Fruit fly (Drosophila melanogaster) whole organism, embryonic: ENCODE results near the gene CheB38b.

Experiments
- Aef1 ChIP-seq: fragments of 200-800 bp; sonication (Bioruptor generic); IDR thresholded peaks from 3 replicates; pipeline ENCODE4 v1.3.6; 2022; ENCODE audit warnings: missing biosample characterization, missing genetic modification characterization
- Atf6 ChIP-seq: fragments of 200-800 bp; sonication (Bioruptor generic); IDR thresholded peaks from 2 replicates; pipeline ENCODE4 v1.3.6; 2022; ENCODE audit warnings: missing biosample characterization, missing genetic modification characterization
- Bdp1 ChIP-seq: fragments of 200-800 bp; sonication (Bioruptor generic); optimal IDR thresholded peaks from 3 replicates; lab custom pipeline; 2016; ENCODE audit warnings: missing biosample characterization, missing genetic modification characterization
- CG10209 ChIP-seq: fragments of 200-800 bp; sonication (Bioruptor generic); optimal IDR thresholded peaks from 3 replicates; lab custom pipeline; 2017; ENCODE audit warnings: missing biosample characterization, mild to moderate bottlenecking, missing genetic modification characterization, missing genetic modification reagents
- CG10543 ChIP-seq: fragments of 200-800 bp; sonication (Bioruptor generic); optimal IDR thresholded peaks from 3 replicates; lab custom pipeline; 2017; ENCODE audit warnings: missing biosample characterization, mild to moderate bottlenecking, missing genetic modification characterization, moderate library complexity
- CG14710 ChIP-seq: fragments of 200-800 bp; sonication (Bioruptor generic); optimal IDR thresholded peaks from 3 replicates; lab custom pipeline; 2019; ENCODE audit warnings: missing biosample characterization, mild to moderate bottlenecking, missing genetic modification characterization, moderate library complexity
- CG1529 ChIP-seq: fragments of 200-800 bp; sonication (Bioruptor generic); optimal IDR thresholded peaks from 3 replicates; lab custom pipeline; 2018; ENCODE audit warnings: missing biosample characterization, missing genetic modification characterization
- CG16815 ChIP-seq: fragments of 200-800 bp; sonication (Bioruptor generic); optimal IDR thresholded peaks from 3 replicates; lab custom pipeline; 2017; ENCODE audit warnings: missing biosample characterization, mild to moderate bottlenecking, missing genetic modification characterization
- CG17328 ChIP-seq: fragments of 200-800 bp; sonication (Bioruptor generic); IDR thresholded peaks from 2 replicates; pipeline ENCODE4 v1.3.6; 2022; ENCODE audit warnings: missing biosample characterization, missing genetic modification characterization
- CG17802 ChIP-seq: fragments of 200-800 bp; sonication (Bioruptor generic); optimal IDR thresholded peaks from 2 replicates; lab custom pipeline; 2018; ENCODE audit warnings: missing biosample characterization, mild to moderate bottlenecking, missing genetic modification characterization, moderate library complexity
- CG31365 ChIP-seq: fragments of 200-800 bp; sonication (Bioruptor generic); optimal IDR thresholded peaks from 2 replicates; lab custom pipeline; 2018; ENCODE audit warnings: missing biosample characterization, mild to moderate bottlenecking, missing genetic modification characterization
- CG31441 ChIP-seq: fragments of 200-800 bp; sonication (Bioruptor generic); IDR thresholded peaks from 2 replicates; pipeline ENCODE4 v1.3.6; 2022; ENCODE audit warnings: missing biosample characterization, missing genetic modification characterization
- CG6854 ChIP-seq: fragments of 200-800 bp; sonication (Bioruptor generic); optimal IDR thresholded peaks from 3 replicates; lab custom pipeline; 2017; ENCODE audit warnings: missing biosample characterization, mild to moderate bottlenecking, missing genetic modification characterization
- CG8388 ChIP-seq: fragments of 200-800 bp; sonication (Bioruptor generic); optimal IDR thresholded peaks from 2 replicates; lab custom pipeline; 2019; ENCODE audit warnings: missing biosample characterization, mild to moderate bottlenecking, missing genetic modification characterization, moderate library complexity
- D ChIP-seq, 2 experiments: fragments of 200-800 bp in 1 of 2; fragments of >200 bp in 1 of 2; sonication (Bioruptor generic) in 1 of 2; optimal IDR thresholded peaks; 2 replicates in 1 of 2; 3 replicates in 1 of 2; lab custom pipeline; 2017; ENCODE audit warnings: mild to moderate bottlenecking in 1 of 2, missing biosample characterization in 1 of 2, missing genetic modification characterization in 1 of 2, missing genetic modification reagents in 1 of 2
- Dek ChIP-seq: fragments of 200-800 bp; sonication (Bioruptor generic); optimal IDR thresholded peaks from 3 replicates; lab custom pipeline; 2019; ENCODE audit warnings: missing biosample characterization, mild to moderate bottlenecking, missing genetic modification characterization, moderate library complexity
- Dfd ChIP-seq, 2 experiments: fragments of >200 bp; optimal IDR thresholded peaks; 2 replicates each; lab custom pipeline; 2017; ENCODE audit warnings: missing biosample characterization in 2 of 2, missing genetic modification characterization in 2 of 2
- Dp ChIP-seq: fragments of 200-800 bp; sonication (Bioruptor generic); optimal IDR thresholded peaks from 2 replicates; lab custom pipeline; 2018; ENCODE audit warnings: missing biosample characterization, mild to moderate bottlenecking, missing genetic modification characterization, moderate library complexity
- HLH4C ChIP-seq: fragments of 200-800 bp; sonication (Bioruptor generic); IDR thresholded peaks from 3 replicates; pipeline ENCODE4 v1.3.6; 2022; ENCODE audit warnings: missing biosample characterization, missing genetic modification characterization; ENCODE audit not compliant: partially characterized antibody
- Hmx ChIP-seq: fragments of 200-800 bp; sonication (Bioruptor generic); optimal IDR thresholded peaks from 2 replicates; lab custom pipeline; 2016; ENCODE audit warnings: missing biosample characterization, missing genetic modification characterization
- MBD-R2 ChIP-seq: fragments of 200-800 bp; sonication (Bioruptor generic); IDR thresholded peaks from 2 replicates; pipeline ENCODE4 v1.3.6; 2022; ENCODE audit warnings: missing biosample characterization, missing genetic modification characterization
- MESR4 ChIP-seq: fragments of 200-800 bp; sonication (Bioruptor generic); optimal IDR thresholded peaks from 2 replicates; lab custom pipeline; 2018; ENCODE audit warnings: missing biosample characterization, mild to moderate bottlenecking, missing genetic modification characterization, moderate library complexity
- NK7.1 ChIP-seq: fragments of 200-800 bp; sonication (Bioruptor generic); optimal IDR thresholded peaks from 3 replicates; lab custom pipeline; 2016; ENCODE audit warnings: missing biosample characterization, missing genetic modification characterization
- PHDP ChIP-seq: fragments of 200-800 bp; sonication (Bioruptor generic); optimal IDR thresholded peaks from 3 replicates; lab custom pipeline; 2018; ENCODE audit warnings: missing biosample characterization, mild to moderate bottlenecking, missing genetic modification characterization, moderate library complexity
- Rx ChIP-seq: fragments of 200-800 bp; sonication (Bioruptor generic); IDR thresholded peaks from 2 replicates; pipeline ENCODE4 v1.3.6; 2022; ENCODE audit warnings: missing biosample characterization, missing genetic modification characterization
- TFAM ChIP-seq: fragments of 200-800 bp; sonication (Bioruptor generic); optimal IDR thresholded peaks from 2 replicates; lab custom pipeline; 2017; ENCODE audit warnings: missing biosample characterization, missing genetic modification characterization, inconsistent platforms
- YL-1 ChIP-seq: fragments of 200-800 bp; sonication (Bioruptor generic); optimal IDR thresholded peaks from 3 replicates; lab custom pipeline; 2017; ENCODE audit warnings: missing biosample characterization, mild to moderate bottlenecking, missing genetic modification characterization
- al ChIP-seq: fragments of 200-800 bp; sonication (Bioruptor generic); IDR thresholded peaks from 2 replicates; pipeline ENCODE4 v1.3.6; 2022; ENCODE audit warnings: missing biosample characterization, missing genetic modification characterization
- bab2 ChIP-seq: fragments of 200-800 bp; sonication (Bioruptor generic); optimal IDR thresholded peaks from 2 replicates; lab custom pipeline; 2016; ENCODE audit warnings: missing biosample characterization, missing genetic modification characterization
- bcd ChIP-seq: fragments of 200-800 bp; sonication (Bioruptor generic); optimal IDR thresholded peaks from 2 replicates; lab custom pipeline; 2017; ENCODE audit warnings: missing biosample characterization, mild to moderate bottlenecking, missing genetic modification characterization
- bigmax ChIP-seq: fragments of 200-800 bp; sonication (Bioruptor generic); optimal IDR thresholded peaks from 2 replicates; lab custom pipeline; 2018; ENCODE audit warnings: missing biosample characterization, mild to moderate bottlenecking, missing genetic modification characterization
- cad ChIP-seq: fragments of >200 bp; optimal IDR thresholded peaks from 2 replicates; lab custom pipeline; 2017; ENCODE audit warnings: missing biosample characterization, missing genetic modification characterization
- dati ChIP-seq: fragments of 200-800 bp; sonication (Bioruptor generic); IDR thresholded peaks from 2 replicates; pipeline ENCODE4 v1.3.6; 2022; ENCODE audit warnings: missing biosample characterization, missing genetic modification characterization
- fd102C ChIP-seq: fragments of 200-800 bp; sonication (Bioruptor generic); optimal IDR thresholded peaks from 2 replicates; lab custom pipeline; 2018; ENCODE audit warnings: missing biosample characterization, mild to moderate bottlenecking, missing genetic modification characterization, moderate library complexity
- lab ChIP-seq: fragments of 200-800 bp; sonication (Bioruptor generic); optimal IDR thresholded peaks from 3 replicates; lab custom pipeline; 2017; ENCODE audit warnings: missing biosample characterization, missing genetic modification characterization, mild to moderate bottlenecking, moderate library complexity, missing genetic modification reagents
- mirr ChIP-seq: fragments of 200-800 bp; sonication (Bioruptor generic); optimal IDR thresholded peaks from 3 replicates; lab custom pipeline; 2018; ENCODE audit warnings: missing biosample characterization, mild to moderate bottlenecking, missing genetic modification characterization
- ranshi ChIP-seq: fragments of 200-800 bp; sonication (Bioruptor generic); IDR thresholded peaks from 2 replicates; pipeline ENCODE4 v1.3.6; 2022; ENCODE audit warnings: missing biosample characterization, missing genetic modification characterization
- slbo ChIP-seq: fragments of 200-800 bp; sonication (Bioruptor generic); IDR thresholded peaks from 2 replicates; pipeline ENCODE4 v1.3.6; 2022; ENCODE audit warnings: missing biosample characterization, missing genetic modification characterization
- ttk ChIP-seq: fragments of 200-800 bp; sonication (Bioruptor generic); IDR thresholded peaks from 2 replicates; pipeline ENCODE4 v2.1.2; 2022; ENCODE audit warnings: missing biosample characterization, missing genetic modification characterization
- twi ChIP-seq: fragments of 200-800 bp; optimal IDR thresholded peaks from 2 replicates; lab custom pipeline; 2019; ENCODE audit warnings: missing biosample characterization, mild to moderate bottlenecking, missing genetic modification characterization, moderate library complexity

Gene CheB38b

DNA sequence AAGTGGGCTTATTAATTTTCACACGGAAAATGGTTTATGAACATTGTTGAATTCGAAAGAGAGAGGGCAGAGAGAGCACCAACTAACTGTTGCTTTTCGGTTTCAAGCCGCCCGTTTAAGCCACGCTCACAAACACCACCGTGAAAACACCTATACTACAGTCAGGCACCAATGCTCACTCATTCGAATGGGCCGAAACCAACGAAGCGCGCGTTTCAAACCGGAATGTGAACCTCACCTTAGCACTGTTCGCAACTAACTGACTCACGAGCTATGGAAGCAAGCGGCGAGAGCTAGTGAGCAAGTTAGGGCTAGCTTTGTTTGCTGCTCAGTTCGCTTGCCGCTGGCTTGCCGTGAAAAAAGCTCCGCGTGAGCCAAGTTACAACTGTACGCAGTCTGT, 23.2 kb downstream of the CheB38b start (continued):
- no peak for TF ChIP-seq D (optimal IDR thresholded peaks at IDR 0.05; lab: Kevin White, UChicago)
- no peak for TF ChIP-seq D (GFP tag; optimal IDR thresholded peaks at IDR 0.05; lab: Kevin White, UChicago)
- TF ChIP-seq al (GFP tag; lab: Robert Waterston, UW), result no peak
- TF ChIP-seq bcd, result no peak
- TF ChIP-seq bigmax (GFP tag; lab: Kevin White, UChicago), result no peak
- 0 out of 2 replicates have a peak, but pooled peaks have one; percentile 25 for TF ChIP-seq CG17328
- no peak for TF ChIP-seq cad (GFP tag; lab: Kevin White, UChicago)
- TF ChIP-seq ttk (GFP tag; lab: Robert Waterston, UW), result no peak
- TF ChIP-seq fd102C (GFP tag; lab: Kevin White, UChicago), result no peak
- no peak for TF ChIP-seq twi (tag; lab: Kevin White, UChicago)
- TF ChIP-seq Atf6 (GFP tag; lab: Robert Waterston, UW), result no peak
- no peak for TF ChIP-seq Rx
- TF ChIP-seq PHDP (tag; lab: Kevin White, UChicago), result peak; percentile 2
- TF ChIP-seq Dek (tag; lab: Kevin White, UChicago), result no peak
- TF ChIP-seq Bdp1 (GFP tag; lab: Kevin White, UChicago), result no peak
- no peak for TF ChIP-seq CG14710
- no peak for TF ChIP-seq CG17802 (tag; lab: Kevin White, UChicago)
- no peak for TF ChIP-seq CG1529 (GFP tag; lab: Kevin White, UChicago)
- no peak for TF ChIP-seq dati (GFP tag; lab: Robert Waterston, UW)
- no peak for TF ChIP-seq CG31441
- TF ChIP-seq CG6854 (GFP tag; lab: Kevin White, UChicago), result no peak
- TF ChIP-seq bab2 (GFP tag; lab: Kevin White, UChicago), result no peak
- peak; percentile 57 for TF ChIP-seq CG10543 (GFP tag; lab: Kevin White, UChicago)
- no peak for TF ChIP-seq CG31365 (tag; lab: Kevin White, UChicago)
- no peak for TF ChIP-seq Dp (GFP tag; lab: Kevin White, UChicago)
- TF ChIP-seq slbo (GFP tag; lab: Robert Waterston, UW), result peak; percentile 47; the same call in 1 of the 2 replicates
- TF ChIP-seq Aef1 (GFP tag; lab: Robert Waterston, UW), result no peak
- peak; percentile 21; the same call in 1 of the 2 replicates for TF ChIP-seq MBD-R2
- no peak for TF ChIP-seq HLH4C (GFP tag; lab: Robert Waterston, UW)
- no peak for TF ChIP-seq Hmx (GFP tag; lab: Kevin White, UChicago)
- no peak for TF ChIP-seq CG10209 (GFP tag; lab: Kevin White, UChicago)
- TF ChIP-seq, all 482 proteins: peak for 72

dm6 chr2L:20792988-20793544, 24.0 kb downstream of the CheB38b start:
- TF ChIP-seq YL-1 (GFP tag; lab: Kevin White, UChicago), result peak; percentile 2
- TF ChIP-seq ranshi (GFP tag; lab: Robert Waterston, UW), result no peak
- no peak for TF ChIP-seq Dfd (GFP tag; optimal IDR thresholded peaks at IDR 0.05; lab: Kevin White, UChicago)
- TF ChIP-seq lab (GFP tag; lab: Kevin White, UChicago), result peak; percentile 1
- TF ChIP-seq TFAM (GFP tag; lab: Kevin White, UChicago), result no peak
- TF ChIP-seq mirr (GFP tag; lab: Kevin White, UChicago), result peak; percentile 19
- no peak for TF ChIP-seq MESR4 (GFP tag; lab: Kevin White, UChicago)
- no peak for TF ChIP-seq NK7.1 (GFP tag; lab: Kevin White, UChicago)
- TF ChIP-seq CG16815, result no peak
- no peak for TF ChIP-seq CG8388 (GFP tag; lab: Kevin White, UChicago)
